Fruit fly (Drosophila melanogaster) whole organism, pupa: Measurements from ENCODE around the gene Non2.

Experiments used
- CG12605 ChIP-seq: fragments of 200-800 bp; sonication (Bioruptor generic); IDR thresholded peaks from 2 replicates; pipeline ENCODE4 v1.3.6; 2022; ENCODE audit warnings: missing biosample characterization, missing genetic modification characterization
- CG32121 ChIP-seq: fragments of 200-800 bp; sonication (Bioruptor generic); IDR thresholded peaks from 2 replicates; pipeline ENCODE4 v1.3.6; 2022; ENCODE audit warnings: missing biosample characterization, missing genetic modification characterization
- CG4496 ChIP-seq: fragments of 200-800 bp; sonication (Bioruptor generic); IDR thresholded peaks from 3 replicates; pipeline ENCODE4 v1.3.6; 2022; ENCODE audit warnings: missing biosample characterization, missing genetic modification characterization
- CG9948 ChIP-seq: fragments of 200-800 bp; sonication (Bioruptor generic); optimal IDR thresholded peaks from 2 replicates; lab custom pipeline; 2018; ENCODE audit warnings: missing biosample characterization, mild to moderate bottlenecking, missing genetic modification characterization, moderate library complexity

DNA sequence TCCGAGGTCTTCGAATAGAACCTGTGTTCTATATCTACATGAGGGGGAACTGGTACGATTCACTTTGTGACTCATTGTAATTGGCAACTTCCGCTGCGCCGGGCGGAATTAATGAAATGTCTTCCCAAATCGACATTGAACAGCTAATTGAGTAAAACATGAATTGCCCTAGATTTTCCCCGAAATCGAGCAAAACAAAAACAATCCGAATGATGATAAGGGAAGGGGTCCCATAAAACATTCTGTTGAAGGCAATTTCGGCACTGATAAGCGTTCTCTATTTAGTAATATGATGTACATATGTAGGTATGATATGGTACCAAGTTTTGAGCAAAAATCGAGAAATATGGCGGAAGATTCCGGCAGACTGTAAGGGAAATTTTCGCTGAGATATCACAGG, 43.0 kb downstream of the Non2 start:
- TF ChIP-seq CG12605 = no peak
- TF ChIP-seq CG32121 (GFP tag; lab: Robert Waterston, UW) = no peak
- no peak for TF ChIP-seq CG9948
- no peak for TF ChIP-seq CG4496
